Comparison of ENCODE assay signal across 1 fruit fly cellular context in genomic region chr3L:21839720-21840641, dm6.
TF ChIP-seq lines count a peak whose summit lies in the region.

No protein-coding gene starts in this region.

TF ChIP-seq in whole organism, embryonic, 481 proteins besides CTCF, POLR2A, EP300 and RAD21 (continued from another document and continues in another):
- TF ChIP-seq Spps (tag; optimal IDR thresholded peaks at IDR 0.05; lab: Kevin White, UChicago) (peak; percentile 87), CG11247 (GFP tag; IDR thresholded peaks at IDR 0.05; lab: Robert Waterston, UW) (peak; percentile 81), CG6654 (GFP tag; optimal IDR thresholded peaks at IDR 0.05; lab: Kevin White, UChicago) (peak; percentile 84), slou (GFP tag; optimal IDR thresholded peaks at IDR 0.05; lab: Kevin White, UChicago) (peak; percentile 87), ro (GFP tag; IDR thresholded peaks at IDR 0.05; lab: Robert Waterston, UW) (peak; percentile 68), CG17361 (GFP tag; IDR thresholded peaks at IDR 0.05; lab: Robert Waterston, UW) (peak; percentile 97), CG17359 (tag; optimal IDR thresholded peaks at IDR 0.05; lab: Kevin White, UChicago) (peak; percentile 91), ap (GFP tag; IDR thresholded peaks at IDR 0.05; lab: Robert Waterston, UW) (peak; percentile 72), CG7928 (GFP tag; optimal IDR thresholded peaks at IDR 0.05; lab: Kevin White, UChicago) (peak; percentile 72), CG7786 (GFP tag; optimal IDR thresholded peaks at IDR 0.05; lab: Kevin White, UChicago) (peak; percentile 87), dpn (GFP tag; optimal IDR thresholded peaks at IDR 0.05; lab: Kevin White, UChicago) (peak; percentile 92 to 96), hkb (optimal IDR thresholded peaks at IDR 0.05; lab: Kevin White, UChicago) (peak; percentile 1), hkb (GFP tag; IDR thresholded peaks at IDR 0.05; lab: Robert Waterston, UW) (peak; percentile 94), Hr51 (GFP tag; optimal IDR thresholded peaks at IDR 0.05; lab: Kevin White, UChicago) (peak; percentile 84 to 96), crp (GFP tag; optimal IDR thresholded peaks at IDR 0.05; lab: Kevin White, UChicago) (peak; percentile 36 to 81), CrebB (tag; optimal IDR thresholded peaks at IDR 0.05; lab: Kevin White, UChicago) (peak; percentile 79), inv (GFP tag; IDR thresholded peaks at IDR 0.05; lab: Robert Waterston, UW; ENCODE audit: partially characterized antibody) (0 out of 2 replicates have a peak, but pooled peaks have one; percentile 28), cwo (GFP tag; optimal IDR thresholded peaks at IDR 0.05; lab: Kevin White, UChicago) (peak; percentile 99), chinmo (GFP tag; IDR thresholded peaks at IDR 0.05; lab: Robert Waterston, UW; ENCODE audit: partially characterized antibody) (peak; percentile 80; the same call in 2 of the 4 replicates), CG11456 (GFP tag; IDR thresholded peaks at IDR 0.05; lab: Robert Waterston, UW) (peak; percentile 92), Abd-B (GFP tag; optimal IDR thresholded peaks at IDR 0.05; lab: Kevin White, UChicago) (peak; percentile 93), Dbx (GFP tag; IDR thresholded peaks at IDR 0.05; lab: Robert Waterston, UW) (peak; percentile 77), scrt (GFP tag; optimal IDR thresholded peaks at IDR 0.05; lab: Kevin White, UChicago) (peak; percentile 85), cg (GFP tag; optimal IDR thresholded peaks at IDR 0.05; lab: Kevin White, UChicago) (peak; percentile 35), Dip3 (GFP tag; optimal IDR thresholded peaks at IDR 0.05; lab: Kevin White, UChicago) (peak; percentile 94), Lpt (GFP tag; optimal IDR thresholded peaks at IDR 0.05; lab: Kevin White, UChicago) (no peak), dmrt11E (tag; optimal IDR thresholded peaks at IDR 0.05; lab: Kevin White, UChicago) (peak; percentile 82), her (GFP tag; optimal IDR thresholded peaks at IDR 0.05; lab: Kevin White, UChicago) (peak; percentile 73), nmo (GFP tag; optimal IDR thresholded peaks at IDR 0.05; lab: Kevin White, UChicago) (peak; percentile 96), sob (GFP tag; IDR thresholded peaks at IDR 0.05; lab: Robert Waterston, UW) (peak; percentile 91), Doc2 (GFP tag; IDR thresholded peaks at IDR 0.05; lab: Robert Waterston, UW) (peak; percentile 54), az2 (GFP tag; optimal IDR thresholded peaks at IDR 0.05; lab: Kevin White, UChicago) (peak; percentile 91), CG2120 (GFP tag; optimal IDR thresholded peaks at IDR 0.05; lab: Kevin White, UChicago) (peak; percentile 94), Fer1 (GFP tag; optimal IDR thresholded peaks at IDR 0.05; lab: Kevin White, UChicago) (peak; percentile 94), Optix (GFP tag; IDR thresholded peaks at IDR 0.05; lab: Robert Waterston, UW) (peak; percentile 88), Ravus (GFP tag; IDR thresholded peaks at IDR 0.05; lab: Robert Waterston, UW) (peak; percentile 46), CG8388 (GFP tag; optimal IDR thresholded peaks at IDR 0.05; lab: Kevin White, UChicago) (peak; percentile 90), CG32532 (GFP tag; IDR thresholded peaks at IDR 0.05; lab: Robert Waterston, UW) (peak; percentile 89), oc (tag; optimal IDR thresholded peaks at IDR 0.05; lab: Kevin White, UChicago) (peak; percentile 87), insv (GFP tag; optimal IDR thresholded peaks at IDR 0.05; lab: Kevin White, UChicago) (peak; percentile 56 to 58), Ets97D (GFP tag; optimal IDR thresholded peaks at IDR 0.05; lab: Kevin White, UChicago) (peak; percentile 80), CG10431 (GFP tag; optimal IDR thresholded peaks at IDR 0.05; lab: Kevin White, UChicago) (peak; percentile 76), sqz (GFP tag; optimal IDR thresholded peaks at IDR 0.05; lab: Kevin White, UChicago) (no peak), tna (GFP tag; IDR thresholded peaks at IDR 0.05; lab: Robert Waterston, UW; ENCODE audit: partially characterized antibody) (no peak; the same call in 1 of the 2 replicates), unc-4 (GFP tag; IDR thresholded peaks at IDR 0.05; lab: Robert Waterston, UW; ENCODE audit: partially characterized antibody) (no peak), br (optimal IDR thresholded peaks at IDR 0.05; lab: Kevin White, UChicago) (no peak), CG16863 (GFP tag; optimal IDR thresholded peaks at IDR 0.05; lab: Kevin White, UChicago) (peak; percentile 93), crc (GFP tag; optimal IDR thresholded peaks at IDR 0.05; lab: Kevin White, UChicago) (peak; percentile 92), Oli (tag; optimal IDR thresholded peaks at IDR 0.05; lab: Kevin White, UChicago) (peak; percentile 96), Atf6 (GFP tag; IDR thresholded peaks at IDR 0.05; lab: Robert Waterston, UW) (peak; percentile 93), Rfx (GFP tag; IDR thresholded peaks at IDR 0.05; lab: Robert Waterston, UW) (peak; percentile 94), E2f1 (GFP tag; IDR thresholded peaks at IDR 0.05; lab: Robert Waterston, UW) (peak; percentile 91), kni (GFP tag; optimal IDR thresholded peaks at IDR 0.05; lab: Kevin White, UChicago) (peak; percentile 15), CG11560 (tag; IDR thresholded peaks at IDR 0.05; lab: Robert Waterston, UW) (peak; percentile 86), mirr (GFP tag; optimal IDR thresholded peaks at IDR 0.05; lab: Kevin White, UChicago) (peak; percentile 61), gcm (GFP tag; optimal IDR thresholded peaks at IDR 0.05; lab: Kevin White, UChicago) (peak; percentile 90), Nf-YB (GFP tag; optimal IDR thresholded peaks at IDR 0.05; lab: Kevin White, UChicago) (peak; percentile 77), CG10209 (GFP tag; optimal IDR thresholded peaks at IDR 0.05; lab: Kevin White, UChicago) (peak; percentile 93), Sin3A (optimal IDR thresholded peaks at IDR 0.05; lab: Kevin White, UChicago) (no peak), sug (tag; optimal IDR thresholded peaks at IDR 0.05; lab: Kevin White, UChicago) (peak; percentile 100), Med (GFP tag; lab: Kevin White, UChicago) (peak; percentile 99), Neu2 (GFP tag; optimal IDR thresholded peaks at IDR 0.05; lab: Kevin White, UChicago; ENCODE audit: borderline replicate concordance) (peak; percentile 73), Nf-YA (GFP tag; IDR thresholded peaks at IDR 0.05; lab: Robert Waterston, UW) (peak; percentile 83), NfI (GFP tag; optimal IDR thresholded peaks at IDR 0.05; lab: Kevin White, UChicago) (peak; percentile 94), CG15514 (GFP tag; optimal IDR thresholded peaks at IDR 0.05; lab: Kevin White, UChicago) (peak; percentile 84), CG12744 (GFP tag; optimal IDR thresholded peaks at IDR 0.05; lab: Kevin White, UChicago) (peak; percentile 91), Chrac-16 (GFP tag; optimal IDR thresholded peaks at IDR 0.05; lab: Kevin White, UChicago) (peak; percentile 90), CG17568 (GFP tag; optimal IDR thresholded peaks at IDR 0.05; lab: Kevin White, UChicago) (peak; percentile 87), CG12391 (tag; optimal IDR thresholded peaks at IDR 0.05; lab: Kevin White, UChicago) (peak; percentile 94), CG3838 (GFP tag; optimal IDR thresholded peaks at IDR 0.05; lab: Kevin White, UChicago) (peak; percentile 80), psq (GFP tag; optimal IDR thresholded peaks at IDR 0.05; lab: Kevin White, UChicago) (peak; percentile 38), CG12155 (GFP tag; optimal IDR thresholded peaks at IDR 0.05; lab: Kevin White, UChicago) (peak; percentile 84), Sox100B (GFP tag; optimal IDR thresholded peaks at IDR 0.05; lab: Kevin White, UChicago) (peak; percentile 97), CG11093 (GFP tag; IDR thresholded peaks at IDR 0.05; lab: Robert Waterston, UW) (peak; percentile 88), yki (optimal IDR thresholded peaks at IDR 0.05; lab: Kevin White, UChicago) (no peak), CG14441 (GFP tag; IDR thresholded peaks at IDR 0.05; lab: Robert Waterston, UW) (peak; percentile 93), tap (tag; optimal IDR thresholded peaks at IDR 0.05; lab: Kevin White, UChicago) (peak; percentile 87), dimm (GFP tag; IDR thresholded peaks at IDR 0.05; lab: Robert Waterston, UW) (peak; percentile 62; the same call in 1 of the 2 replicates), CG34376 (GFP tag; optimal IDR thresholded peaks at IDR 0.05; lab: Kevin White, UChicago) (peak; percentile 90), eve (GFP tag; optimal IDR thresholded peaks at IDR 0.05; lab: Kevin White, UChicago) (peak in 1 of 2 experiments; percentile 55), zfh1 (GFP tag; IDR thresholded peaks at IDR 0.05; lab: Robert Waterston, UW) (peak; percentile 94), eyg (GFP tag; optimal IDR thresholded peaks at IDR 0.05; lab: Kevin White, UChicago) (peak; percentile 95), wek (GFP tag; optimal IDR thresholded peaks at IDR 0.05; lab: Kevin White, UChicago) (peak; percentile 79), CG4282 (GFP tag; optimal IDR thresholded peaks at IDR 0.05; lab: Kevin White, UChicago) (peak; percentile 74), CG7271 (tag; optimal IDR thresholded peaks at IDR 0.05; lab: Kevin White, UChicago) (peak; percentile 42), Trl (optimal IDR thresholded peaks at IDR 0.05; lab: Kevin White, UChicago) (no peak), Trl (GFP tag; optimal IDR thresholded peaks at IDR 0.05; lab: Kevin White, UChicago) (peak; percentile 90), lmd (GFP tag; IDR thresholded peaks at IDR 0.05; lab: Robert Waterston, UW) (peak; percentile 95), HmgD (GFP tag; optimal IDR thresholded peaks at IDR 0.05; lab: Kevin White, UChicago) (peak; percentile 76), trem (tag; optimal IDR thresholded peaks at IDR 0.05; lab: Kevin White, UChicago) (peak; percentile 75), peb (GFP tag; IDR thresholded peaks at IDR 0.05; lab: Robert Waterston, UW) (peak; percentile 88), CG12071 (GFP tag; optimal IDR thresholded peaks at IDR 0.05; lab: Kevin White, UChicago) (peak; percentile 91), Fer3 (tag; optimal IDR thresholded peaks at IDR 0.05; lab: Kevin White, UChicago) (peak; percentile 90), tio (GFP tag; optimal IDR thresholded peaks at IDR 0.05; lab: Kevin White, UChicago) (peak; percentile 95), CG15269 (tag; optimal IDR thresholded peaks at IDR 0.05; lab: Kevin White, UChicago) (peak; percentile 94), CG15479 (GFP tag; optimal IDR thresholded peaks at IDR 0.05; lab: Kevin White, UChicago) (no peak), dysf (GFP tag; IDR thresholded peaks at IDR 0.05; lab: Robert Waterston, UW) (peak; percentile 95), H2.0 (GFP tag; IDR thresholded peaks at IDR 0.05; lab: Robert Waterston, UW) (peak; percentile 83), CG30020 (tag; optimal IDR thresholded peaks at IDR 0.05; lab: Kevin White, UChicago) (peak; percentile 73), Hmr (GFP tag; optimal IDR thresholded peaks at IDR 0.05; lab: Kevin White, UChicago) (peak; percentile 95), CG18011 (GFP tag; optimal IDR thresholded peaks at IDR 0.05; lab: Kevin White, UChicago) (peak; percentile 81), Jarid2 (GFP tag; optimal IDR thresholded peaks at IDR 0.05; lab: Kevin White, UChicago) (peak; percentile 80), CG2889 (GFP tag; IDR thresholded peaks at IDR 0.05; lab: Robert Waterston, UW) (peak; percentile 86), CG18476 (GFP tag; optimal IDR thresholded peaks at IDR 0.05; lab: Kevin White, UChicago) (peak; percentile 93), CG13775 (GFP tag; optimal IDR thresholded peaks at IDR 0.05; lab: Kevin White, UChicago) (peak; percentile 92), Adf1 (GFP tag; IDR thresholded peaks at IDR 0.05; lab: Robert Waterston, UW) (peak; percentile 70), gcm2 (GFP tag; optimal IDR thresholded peaks at IDR 0.05; lab: Kevin White, UChicago) (peak; percentile 93), sna (GFP tag; IDR thresholded peaks at IDR 0.05; lab: Robert Waterston, UW; ENCODE audit: partially characterized antibody) (peak; percentile 44; the same call in 1 of the 2 replicates), caup (GFP tag; optimal IDR thresholded peaks at IDR 0.05; lab: Kevin White, UChicago; ENCODE audit: severe bottlenecking) (peak; percentile 91), Ets65A (GFP tag; lab: Kevin White, UChicago) (peak; percentile 99), Blimp-1 (GFP tag; optimal IDR thresholded peaks at IDR 0.05; lab: Kevin White, UChicago) (peak; percentile 91), CG12104 (GFP tag; optimal IDR thresholded peaks at IDR 0.05; lab: Kevin White, UChicago) (peak; percentile 94), CoRest (tag; optimal IDR thresholded peaks at IDR 0.05; lab: Kevin White, UChicago) (peak; percentile 95), sd (tag; optimal IDR thresholded peaks at IDR 0.05; lab: Kevin White, UChicago) (peak; percentile 62), nerfin-1 (tag; optimal IDR thresholded peaks at IDR 0.05; lab: Kevin White, UChicago) (peak; percentile 87), CG3995 (GFP tag; optimal IDR thresholded peaks at IDR 0.05; lab: Kevin White, UChicago) (peak; percentile 61), odd (GFP tag; optimal IDR thresholded peaks at IDR 0.05; lab: Kevin White, UChicago) (peak; percentile 92), esg (GFP tag; conservative IDR thresholded peaks at IDR 0.05; lab: Robert Waterston, UW) (peak; percentile 87), TFAM (GFP tag; optimal IDR thresholded peaks at IDR 0.05; lab: Kevin White, UChicago) (peak; percentile 61), CG6765 (GFP tag; optimal IDR thresholded peaks at IDR 0.05; lab: Kevin White, UChicago) (peak; percentile 89), zen (tag; optimal IDR thresholded peaks at IDR 0.05; lab: Kevin White, UChicago) (peak; percentile 80), stc (GFP tag; IDR thresholded peaks at IDR 0.05; lab: Robert Waterston, UW) (peak; percentile 92), CG17186 (GFP tag; optimal IDR thresholded peaks at IDR 0.05; lab: Kevin White, UChicago) (peak; percentile 69), Atf-2 (GFP tag; optimal IDR thresholded peaks at IDR 0.05; lab: Kevin White, UChicago) (peak; percentile 93), lola (GFP tag; optimal IDR thresholded peaks at IDR 0.05; lab: Kevin White, UChicago) (peak in 1 of 3 experiments; percentile 87), Hand (GFP tag; optimal IDR thresholded peaks at IDR 0.05; lab: Kevin White, UChicago) (peak; percentile 79), trh (GFP tag; optimal IDR thresholded peaks at IDR 0.05; lab: Kevin White, UChicago) (peak; percentile 85), Dfd (GFP tag; optimal IDR thresholded peaks at IDR 0.05; lab: Kevin White, UChicago) (no peak), CG5180 (GFP tag; optimal IDR thresholded peaks at IDR 0.05; lab: Kevin White, UChicago) (peak; percentile 76), otp (GFP tag; IDR thresholded peaks at IDR 0.05; lab: Robert Waterston, UW) (peak; percentile 86), CG43689 (GFP tag; IDR thresholded peaks at IDR 0.05; lab: Robert Waterston, UW) (peak; percentile 70)
